Worm (Caenorhabditis elegans) whole organism, L4/young adult: ENCODE measurements around the gene chtl-1.
A peak's percentile ranks its signal among the peaks of the same experiment; 100 is the strongest.

Experiments used
- W03F9.2 ChIP-seq: fragments of 150-350 bp; optimal IDR thresholded peaks from 2 replicates; lab custom pipeline; 2014; ENCODE audit warnings: missing biosample characterization, missing genetic modification characterization
- dao-5 ChIP-seq: sonication (generic microtip); optimal IDR thresholded peaks from 2 replicates; lab custom pipeline; 2016; ENCODE audit warnings: missing genotype, missing genetic modification characterization, moderate library complexity, missing compliant biosample characterization
- him-1 ChIP-seq: sonication (generic microtip); optimal IDR thresholded peaks from 2 replicates; lab custom pipeline; 2016; ENCODE audit warnings: missing genotype, missing genetic modification reagents, missing genetic modification characterization, missing compliant biosample characterization

The chtl-1 gene

DNA sequence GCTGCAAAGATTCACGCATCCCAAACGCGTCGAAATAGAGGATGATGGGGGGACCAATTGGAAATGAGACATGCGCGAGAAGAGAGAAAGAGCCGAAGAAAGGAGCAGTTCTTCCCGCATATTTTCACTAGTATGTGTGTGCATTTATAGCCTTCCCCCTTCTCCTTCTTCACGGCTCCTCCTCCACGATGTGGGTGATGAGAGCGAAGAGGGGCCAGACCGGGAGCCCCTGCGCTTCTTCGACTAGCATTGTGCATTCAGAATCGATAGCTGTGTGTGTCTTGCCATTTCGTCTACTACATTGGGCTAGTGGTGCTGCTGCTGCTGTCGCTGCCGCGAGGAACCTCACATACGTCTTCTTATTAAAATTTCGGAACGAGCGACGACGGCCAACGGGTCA, 4.1 kb upstream of the chtl-1 start, which contains the start of gene jkk-1:
jkk-1 (plus strand) TSS at position 249 of the 400 bp plus-strand sequence.
- TF ChIP-seq W03F9.2 (tag; lab: Kevin White, UChicago) (no peak), him-1 (tag; lab: Kevin White, UChicago) (peak; percentile 40)

- TF ChIP-seq W03F9.2 (tag; lab: Kevin White, UChicago), result no peak
- no peak for TF ChIP-seq dao-5
Observed at ce11 chrX:5366613-5367012, 2.5 kb upstream of the chtl-1 start.

DNA sequence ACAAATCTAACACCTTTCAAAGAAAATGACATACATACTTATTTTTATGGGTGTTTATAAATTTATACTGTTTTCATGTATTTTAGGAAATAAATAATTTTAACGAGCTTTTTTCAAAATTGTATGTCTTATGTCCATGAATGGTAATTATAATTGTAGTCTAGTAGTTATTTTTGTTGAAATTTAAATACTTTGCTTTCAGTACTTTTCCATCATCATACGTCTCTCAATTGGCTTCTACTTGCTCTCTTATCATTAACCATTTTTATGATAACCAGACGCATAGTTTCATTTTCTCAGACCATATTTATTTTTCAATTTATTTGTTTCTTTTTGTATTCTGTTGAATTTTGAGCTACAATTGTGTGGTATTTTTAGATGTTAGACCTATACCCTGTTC, 1.3 kb upstream of the chtl-1 start, which contains the start of gene F35C8.5:
F35C8.5 (plus strand) TSS at position 377 of the 400 bp plus-strand sequence.
- TF ChIP-seq him-1 (tag; lab: Kevin White, UChicago) (no peak), W03F9.2 (tag; lab: Kevin White, UChicago) (no peak), dao-5 (no peak)

DNA sequence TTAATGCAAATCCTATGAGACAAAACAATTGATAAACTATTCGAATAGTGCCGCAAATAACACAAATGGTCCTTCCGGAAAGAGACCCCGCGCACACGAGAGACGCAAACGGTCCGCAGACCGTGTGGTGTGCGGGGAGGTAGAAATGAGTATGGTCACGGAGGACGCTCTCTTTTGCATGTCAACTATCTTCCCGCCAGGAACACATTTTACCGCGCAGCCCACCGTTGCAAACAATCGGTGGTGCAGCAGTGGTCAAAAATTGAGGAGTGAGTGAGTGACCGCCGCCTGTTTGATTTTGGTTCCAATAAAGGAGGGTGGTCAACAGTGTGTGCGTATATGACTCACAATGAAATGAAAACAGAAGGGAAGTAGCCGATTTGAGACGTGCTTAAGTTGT, 3.4 kb downstream of the chtl-1 start:
- TF ChIP-seq him-1 (tag; lab: Kevin White, UChicago), result no peak

DNA sequence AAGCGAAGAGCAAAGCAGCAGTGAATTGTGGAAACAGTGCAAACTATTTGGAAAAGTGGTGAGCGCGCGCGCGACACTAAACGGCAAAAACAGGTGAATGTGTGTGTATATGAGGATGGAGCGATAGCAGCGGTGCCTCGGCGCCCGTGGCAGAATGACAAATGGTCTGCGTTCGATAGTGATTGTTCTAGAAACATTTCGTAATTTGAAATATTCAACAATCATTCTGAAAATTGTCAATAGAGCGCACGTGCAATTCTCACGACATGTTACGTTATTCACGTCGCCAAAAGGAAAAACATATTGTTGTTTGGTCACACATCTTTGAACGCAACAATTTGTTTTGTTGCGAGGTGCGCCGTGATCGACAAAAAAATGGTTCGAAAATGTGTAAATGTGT, 8.9 kb downstream of the chtl-1 start:
- TF ChIP-seq W03F9.2 (tag; lab: Kevin White, UChicago) (no peak), dao-5 (no peak), him-1 (tag; lab: Kevin White, UChicago) (no peak)

- TF ChIP-seq dao-5 (peak; percentile 17), him-1 (tag; lab: Kevin White, UChicago) (no peak)
Observed at ce11 chrX:5354022-5354876, 9.9 kb downstream of the chtl-1 start, which contains the start of gene pfn-2. TSS of gene pfn-2 (minus strand) at chrX:5354072.

- no peak for TF ChIP-seq dao-5
- TF ChIP-seq him-1 (tag; lab: Kevin White, UChicago), result no peak
- TF ChIP-seq W03F9.2 (tag; lab: Kevin White, UChicago), result no peak
Observed at ce11 chrX:5348529-5349148, 15.5 kb downstream of the chtl-1 start, which contains the start of gene syx-3. TSS of gene syx-3 (plus strand) at chrX:5349098.

- TF ChIP-seq him-1 (tag; lab: Kevin White, UChicago) (no peak), W03F9.2 (tag; lab: Kevin White, UChicago) (no peak), dao-5 (no peak)
Observed at ce11 chrX:5347856-5348255, 16.3 kb downstream of the chtl-1 start.

ce11 chrX:5346303-5346702, 17.8 kb downstream of the chtl-1 start:
- TF ChIP-seq him-1 (tag; lab: Kevin White, UChicago) (no peak), dao-5 (no peak), W03F9.2 (tag; lab: Kevin White, UChicago) (no peak)

ce11 chrX:5344287-5344686, 19.8 kb downstream of the chtl-1 start, which contains the start of gene C26B9.1:
TSS of gene C26B9.1 (plus strand) at chrX:5344587.
- no peak for TF ChIP-seq him-1 (tag; lab: Kevin White, UChicago)
- TF ChIP-seq W03F9.2 (tag; lab: Kevin White, UChicago), result no peak
- TF ChIP-seq dao-5, result no peak

ce11 chrX:5342007-5342406, 22.1 kb downstream of the chtl-1 start, which contains the start of gene C26B9.7:
TSS of gene C26B9.7 (plus strand) at chrX:5342307.
- no peak for TF ChIP-seq dao-5
- TF ChIP-seq W03F9.2 (tag; lab: Kevin White, UChicago), result no peak
- TF ChIP-seq him-1 (tag; lab: Kevin White, UChicago), result no peak

- TF ChIP-seq dao-5 (no peak), W03F9.2 (tag; lab: Kevin White, UChicago) (no peak), him-1 (tag; lab: Kevin White, UChicago) (no peak)
Observed at ce11 chrX:5339889-5340288, 24.2 kb downstream of the chtl-1 start, which contains the start of gene C26B9.2. TSS of gene C26B9.2 (plus strand) at chrX:5340189.

DNA sequence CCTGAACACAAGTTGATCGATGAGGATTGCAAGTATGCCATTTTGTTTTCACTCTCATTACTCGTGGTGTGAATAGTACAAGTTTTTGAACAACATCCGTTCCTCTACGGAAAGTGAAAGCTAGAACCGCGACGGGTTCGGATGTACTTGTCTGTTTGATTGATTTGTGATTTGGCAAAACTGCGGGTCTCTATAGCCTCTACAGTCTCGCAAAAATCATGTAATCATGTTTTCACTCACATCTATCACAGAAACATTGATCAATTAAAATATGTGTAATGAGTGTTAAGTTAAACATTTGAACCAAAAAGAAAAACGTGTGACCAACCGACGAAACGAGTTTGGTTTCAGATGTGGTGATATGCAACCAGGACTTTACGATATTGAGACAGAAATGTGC, 24.8 kb downstream of the chtl-1 start:
- TF ChIP-seq dao-5 (no peak), W03F9.2 (tag; lab: Kevin White, UChicago) (no peak), him-1 (tag; lab: Kevin White, UChicago) (no peak)

ce11 chrX:5337959-5338358, 26.2 kb downstream of the chtl-1 start, which contains the start of gene C26B9.3:
TSS of gene C26B9.3 (plus strand) at chrX:5338301.
- TF ChIP-seq dao-5 (no peak), him-1 (tag; lab: Kevin White, UChicago) (no peak), W03F9.2 (tag; lab: Kevin White, UChicago) (no peak)
